Worm (Caenorhabditis elegans) whole organism, midembryonic: ENCODE measurements around the gene spp-28.

Experiments
- T22C8.4 ChIP-seq: fragments of 200-800 bp; sonication (Bioruptor generic); IDR thresholded peaks from 2 replicates; pipeline ENCODE4 v1.3.6; 2022; ENCODE audit warnings: missing genetic modification characterization, missing compliant biosample characterization
- flt-1 ChIP-seq: fragments of 200-800 bp; sonication (Bioruptor generic); IDR thresholded peaks from 2 replicates; pipeline ENCODE4 v1.3.6; 2022; ENCODE audit warnings: missing genetic modification characterization, missing compliant biosample characterization
- klf-2 ChIP-seq: fragments of 200-800 bp; sonication (Bioruptor generic); conservative IDR thresholded peaks from 2 replicates; pipeline ENCODE4 v1.3.6; 2022; ENCODE audit warnings: missing genetic modification reagents, missing genetic modification characterization, missing compliant biosample characterization
- med-1 ChIP-seq: sonication (generic microtip); optimal IDR thresholded peaks from 2 replicates; lab custom pipeline; 2017; ENCODE audit warnings: missing genetic modification characterization, mild to moderate bottlenecking, missing compliant biosample characterization, antibody characterized with exemption, missing genetic modification reagents; ENCODE audit not compliant: insufficient read depth
- ref-1 ChIP-seq: fragments of 200-800 bp; sonication (Bioruptor generic); conservative IDR thresholded peaks from 2 replicates; pipeline ENCODE4 v1.3.6; 2022; ENCODE audit warnings: missing genetic modification reagents, missing genetic modification characterization, missing compliant biosample characterization
- tab-1 ChIP-seq: fragments of 200-800 bp; sonication (Bioruptor generic); IDR thresholded peaks from 2 replicates; pipeline ENCODE4 v1.3.6; 2022; ENCODE audit warnings: missing genetic modification characterization, missing compliant biosample characterization
- ztf-23 ChIP-seq: fragments of 200-800 bp; sonication (Bioruptor generic); IDR thresholded peaks from 2 replicates; pipeline ENCODE4 v1.3.6; 2022; ENCODE audit warnings: missing genetic modification reagents, missing genetic modification characterization, missing compliant biosample characterization

- no peak for TF ChIP-seq flt-1 (GFP tag; lab: Robert Waterston, UW)
- TF ChIP-seq med-1 (GFP tag; lab: Kevin White, UChicago) = no peak
- TF ChIP-seq klf-2 (GFP tag; lab: Robert Waterston, UW) = no peak
- TF ChIP-seq tab-1 (GFP tag; lab: Robert Waterston, UW) = no peak
- no peak for TF ChIP-seq ztf-23 (GFP tag; lab: Robert Waterston, UW)
- TF ChIP-seq ref-1 = no peak
- no peak for TF ChIP-seq T22C8.4
Observed at ce11 chrIII:4234642-4235295, 44.6 kb upstream of the spp-28 start.
